Worm (Caenorhabditis elegans): ENCODE data around the gene F53C3.11.

Gene F53C3.11

DNA sequence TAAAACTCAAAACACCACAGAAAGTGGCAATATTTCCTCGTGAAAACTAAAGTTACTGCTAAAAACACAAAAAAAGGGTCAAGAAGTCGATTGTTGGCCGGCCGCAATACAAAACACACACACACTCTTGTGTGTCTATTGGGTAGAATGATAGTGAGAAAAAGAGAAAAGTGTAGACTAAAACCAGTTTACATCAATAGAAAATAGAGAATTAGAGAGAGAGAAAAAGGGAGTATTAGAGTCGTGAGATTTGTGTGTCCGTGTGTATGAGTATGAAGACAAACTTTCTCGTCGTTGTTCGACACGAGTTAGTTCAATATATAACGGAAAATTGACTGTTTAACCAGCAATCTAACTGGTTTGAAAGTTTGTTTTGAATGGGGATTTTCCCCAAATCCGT, 22.9 kb upstream of the F53C3.11 start (continued):
- TF ChIP-seq mxl-3 (GFP tag; optimal IDR thresholded peaks at IDR 0.05): no peak
- TF ChIP-seq jun-1 (tag; optimal IDR thresholded peaks at IDR 0.05): no peak
- no peak for TF ChIP-seq Y75B8A.6 (GFP tag; IDR thresholded peaks at IDR 0.05)
- TF ChIP-seq nhr-41 (GFP tag; IDR thresholded peaks at IDR 0.05): no peak
- no peak for TF ChIP-seq T26A8.4 (GFP tag; IDR thresholded peaks at IDR 0.05)
- no peak for TF ChIP-seq egl-43 (GFP tag; IDR thresholded peaks at IDR 0.05)
- no peak for TF ChIP-seq daf-19 (GFP tag; conservative IDR thresholded peaks at IDR 0.05)
- TF ChIP-seq Y48G9A.11 (GFP tag; IDR thresholded peaks at IDR 0.05): no peak
- no peak for TF ChIP-seq ZK337.2 (GFP tag; IDR thresholded peaks at IDR 0.05)
- TF ChIP-seq nhr-111 (GFP tag; optimal IDR thresholded peaks at IDR 0.05): no peak
- no peak for TF ChIP-seq ceh-20 (GFP tag; IDR thresholded peaks at IDR 0.05)
- TF ChIP-seq nhr-42 (GFP tag; IDR thresholded peaks at IDR 0.05): no peak
- peak; percentile 3 for TF ChIP-seq mes-2 (tag; optimal IDR thresholded peaks at IDR 0.05; ENCODE audit: poor library complexity, severe bottlenecking)
- no peak for TF ChIP-seq R02D3.7 (tag; optimal IDR thresholded peaks at IDR 0.05)
- no peak for TF ChIP-seq dpl-1 (GFP tag; optimal IDR thresholded peaks at IDR 0.05)
- TF ChIP-seq daf-16 (GFP tag; optimal IDR thresholded peaks at IDR 0.05): no peak
- peak; percentile 25 for TF ChIP-seq daf-16 (tag; optimal IDR thresholded peaks at IDR 0.05)
- TF ChIP-seq zip-2 (tag; optimal IDR thresholded peaks at IDR 0.05): no peak
- TF ChIP-seq lir-3 (tag; optimal IDR thresholded peaks at IDR 0.05): no peak
- TF ChIP-seq lin-13 (GFP tag; optimal IDR thresholded peaks at IDR 0.05): no peak

DNA sequence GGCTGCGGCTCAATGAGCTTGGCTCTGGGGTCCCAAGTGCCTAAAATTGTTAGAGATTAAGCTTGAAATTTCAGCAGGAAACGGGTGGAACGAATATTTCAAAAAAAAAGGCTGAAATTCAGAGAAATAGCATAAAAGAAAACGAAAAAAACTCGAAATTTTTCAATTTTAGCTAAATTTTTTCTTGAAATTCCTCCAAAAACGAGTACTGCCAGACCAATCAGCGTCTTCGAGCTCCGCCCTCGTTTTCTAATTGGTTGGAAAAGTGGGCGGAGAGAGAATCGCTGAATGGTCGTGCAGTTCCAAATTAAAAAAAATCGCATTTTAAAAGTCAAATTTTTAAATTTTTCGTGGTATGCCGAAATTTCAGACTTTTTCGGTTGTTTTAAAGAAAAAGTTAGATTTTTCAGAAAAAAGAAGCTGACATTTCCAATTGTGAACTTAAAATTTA, 21.5 kb upstream of the F53C3.11 start, which contains the start of gene plpp-1.1:
TSS of gene plpp-1.1 (minus strand) at position 51 of the 451 bp plus-strand sequence.
- TF ChIP-seq aha-1 (tag): peak; percentile 12
- no peak for TF ChIP-seq unc-130 (GFP tag; optimal IDR thresholded peaks at IDR 0.05)
- no peak for TF ChIP-seq nhr-41 (GFP tag; IDR thresholded peaks at IDR 0.05)
- no peak for TF ChIP-seq set-16 (GFP tag; IDR thresholded peaks at IDR 0.05)
- TF ChIP-seq nhr-111 (GFP tag; optimal IDR thresholded peaks at IDR 0.05): no peak
- no peak for TF ChIP-seq ZK546.5 (tag; optimal IDR thresholded peaks at IDR 0.05)
- no peak for TF ChIP-seq fkh-10 (GFP tag; optimal IDR thresholded peaks at IDR 0.05)

DNA sequence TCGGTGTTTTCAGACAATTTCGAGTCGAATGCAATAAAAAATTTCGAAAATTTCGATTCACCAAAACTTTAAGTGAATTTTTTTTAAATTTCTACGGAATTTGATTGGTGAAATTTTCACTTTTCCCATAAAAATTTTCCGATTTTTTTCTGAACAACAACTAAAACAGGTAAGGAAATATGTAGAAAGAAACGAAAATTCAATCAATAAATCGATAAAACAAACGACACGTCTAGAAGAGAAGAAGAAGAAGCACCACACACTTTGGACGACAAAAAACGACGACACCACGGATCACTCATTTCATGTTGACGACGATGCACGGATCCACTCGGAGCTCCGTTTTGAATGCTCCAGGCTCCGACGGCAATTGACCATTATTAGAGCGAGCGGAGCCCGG, 16.2 kb upstream of the F53C3.11 start:
- TF ChIP-seq mxl-3 (GFP tag; optimal IDR thresholded peaks at IDR 0.05) (no peak), ceh-28 (tag; optimal IDR thresholded peaks at IDR 0.05) (peak; percentile 80)

DNA sequence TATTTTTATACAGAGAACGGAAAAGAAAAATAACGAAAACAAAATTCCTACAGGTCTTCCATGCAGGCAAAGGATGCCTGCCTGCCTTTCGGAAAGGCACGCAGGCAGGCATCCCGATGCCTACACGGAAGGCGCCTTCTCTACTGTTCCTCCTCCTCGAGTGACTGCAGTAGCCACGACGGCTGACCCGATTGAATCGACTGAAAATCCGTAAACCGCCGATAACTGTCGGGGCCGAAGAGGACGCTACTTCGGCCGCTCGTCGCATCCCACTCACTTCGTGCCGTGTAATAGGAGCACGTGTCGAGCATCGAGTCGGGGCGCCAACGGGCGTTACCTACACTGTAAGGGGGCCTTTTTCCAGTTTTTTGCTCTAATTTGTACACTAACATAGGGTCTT, 14.1 kb upstream of the F53C3.11 start:
- TF ChIP-seq Y48G9A.11 (GFP tag; IDR thresholded peaks at IDR 0.05): no peak
- TF ChIP-seq set-16 (GFP tag; IDR thresholded peaks at IDR 0.05): peak; percentile 61; the same call in 1 of the 2 replicates

DNA sequence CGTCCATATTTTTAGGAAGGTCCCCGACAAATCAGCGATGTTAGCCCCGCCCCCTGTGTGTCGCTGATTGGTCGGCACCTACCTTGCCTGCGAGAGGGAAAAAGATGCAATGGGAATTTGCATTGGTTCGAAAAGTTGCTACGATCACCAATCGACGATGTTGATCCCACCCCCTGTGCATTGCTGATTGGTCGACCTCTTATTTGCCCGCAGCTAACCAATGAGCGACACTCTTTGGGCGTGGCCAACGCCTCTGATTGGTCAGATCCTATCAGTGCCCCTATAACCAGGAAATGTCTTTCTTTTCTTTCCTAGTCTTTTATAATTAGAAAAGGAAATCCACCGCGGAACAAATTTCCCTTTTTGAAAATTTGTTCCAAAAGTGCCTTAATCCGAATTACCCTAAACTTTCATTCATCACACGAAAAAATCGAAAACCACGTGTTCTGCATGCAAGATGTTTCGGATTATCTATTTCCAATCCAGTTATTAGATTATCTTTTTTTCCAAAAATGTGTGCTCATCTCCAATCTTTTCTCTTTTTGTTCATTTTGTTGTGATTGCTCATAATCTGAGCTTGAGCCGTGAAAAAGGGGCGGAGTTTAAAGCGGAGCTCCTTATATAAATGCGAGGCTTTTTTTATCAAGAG, 11.6 kb upstream of the F53C3.11 start:
- TF ChIP-seq ztf-11 (tag; optimal IDR thresholded peaks at IDR 0.05) (no peak), lin-29 (GFP tag; IDR thresholded peaks at IDR 0.05) (no peak), unc-62 (GFP tag; optimal IDR thresholded peaks at IDR 0.05 in 1 of 2) (peak in 1 of 2 experiments; percentile 6), unc-62 (tag; optimal IDR thresholded peaks at IDR 0.05) (no peak), tra-1 (GFP tag; IDR thresholded peaks at IDR 0.05) (0 out of 2 replicates have a peak, but pooled peaks have one; percentile 7), lsy-2 (tag; optimal IDR thresholded peaks at IDR 0.05) (no peak), aha-1 (tag) (peak; percentile 66), snpc-4 (tag; optimal IDR thresholded peaks at IDR 0.05) (no peak), ceh-62 (tag; optimal IDR thresholded peaks at IDR 0.05) (no peak)

Data from whole organism, L4 larva.